Fruit fly (Drosophila melanogaster) whole organism, embryonic: Measurements from ENCODE around the gene Sk2.
A peak's percentile ranks its signal among the peaks of the same experiment; 100 is the strongest.

Experiments used
- ATbp ChIP-seq: fragments of 200-800 bp; sonication (Bioruptor generic); optimal IDR thresholded peaks from 2 replicates; lab custom pipeline; 2017; ENCODE audit warnings: missing biosample characterization, mild to moderate bottlenecking, missing genetic modification characterization, missing genetic modification reagents
- Ada2b ChIP-seq: fragments of 200-800 bp; sonication (Bioruptor generic); IDR thresholded peaks from 2 replicates; pipeline ENCODE4 v1.3.6; 2022; ENCODE audit warnings: missing biosample characterization, missing genetic modification characterization
- Asciz ChIP-seq: fragments of 200-800 bp; sonication (Bioruptor generic); optimal IDR thresholded peaks from 2 replicates; lab custom pipeline; 2017; ENCODE audit warnings: missing biosample characterization, mild to moderate bottlenecking, missing genetic modification characterization, missing genetic modification reagents
- CG10209 ChIP-seq: fragments of 200-800 bp; sonication (Bioruptor generic); optimal IDR thresholded peaks from 3 replicates; lab custom pipeline; 2017; ENCODE audit warnings: missing biosample characterization, mild to moderate bottlenecking, missing genetic modification characterization, missing genetic modification reagents
- CG10366 ChIP-seq: fragments of 200-800 bp; sonication (Bioruptor generic); IDR thresholded peaks from 2 replicates; pipeline ENCODE4 v1.3.6; 2022; ENCODE audit warnings: missing biosample characterization, missing genetic modification characterization
- CG10565 ChIP-seq: fragments of 200-800 bp; sonication (Bioruptor generic); optimal IDR thresholded peaks from 3 replicates; lab custom pipeline; 2016; ENCODE audit warnings: missing biosample characterization, mild to moderate bottlenecking, missing genetic modification characterization
- CG12391 ChIP-seq: fragments of 200-800 bp; sonication (Bioruptor generic); optimal IDR thresholded peaks from 3 replicates; lab custom pipeline; 2018; ENCODE audit warnings: missing biosample characterization, mild to moderate bottlenecking, missing genetic modification characterization, moderate library complexity
- CG14667 ChIP-seq: fragments of 200-800 bp; sonication (Bioruptor generic); IDR thresholded peaks from 2 replicates; pipeline ENCODE4 v1.3.6; 2022; ENCODE audit warnings: missing biosample characterization, missing genetic modification characterization
- CG16779 ChIP-seq: fragments of 200-800 bp; sonication (Bioruptor generic); IDR thresholded peaks from 2 replicates; pipeline ENCODE4 v1.3.6; 2022; ENCODE audit warnings: missing biosample characterization, missing genetic modification characterization
- CG17359 ChIP-seq: fragments of 200-800 bp; sonication (Bioruptor generic); optimal IDR thresholded peaks from 3 replicates; lab custom pipeline; 2018; ENCODE audit warnings: missing biosample characterization, mild to moderate bottlenecking, missing genetic modification characterization, moderate library complexity
- CG17385 ChIP-seq: fragments of 200-800 bp; sonication (Bioruptor generic); optimal IDR thresholded peaks from 3 replicates; lab custom pipeline; 2018; ENCODE audit warnings: missing biosample characterization, mild to moderate bottlenecking, missing genetic modification characterization
- CG2120 ChIP-seq: fragments of 200-800 bp; sonication (Bioruptor generic); optimal IDR thresholded peaks from 3 replicates; lab custom pipeline; 2016; ENCODE audit warnings: missing biosample characterization, missing genetic modification characterization
- CG31388 ChIP-seq: fragments of 200-800 bp; sonication (Bioruptor generic); optimal IDR thresholded peaks from 2 replicates; lab custom pipeline; 2016; ENCODE audit warnings: missing biosample characterization, missing genetic modification characterization
- CG33213 ChIP-seq: fragments of 200-800 bp; sonication (Bioruptor generic); optimal IDR thresholded peaks from 3 replicates; lab custom pipeline; 2016; ENCODE audit warnings: missing biosample characterization, missing genetic modification characterization
- CG33557 ChIP-seq: fragments of 200-800 bp; sonication (Bioruptor generic); optimal IDR thresholded peaks from 2 replicates; lab custom pipeline; 2019; ENCODE audit warnings: missing biosample characterization, mild to moderate bottlenecking, missing genetic modification characterization, moderate library complexity
- CG4360 ChIP-seq: fragments of 200-800 bp; sonication (Bioruptor generic); IDR thresholded peaks from 2 replicates; pipeline ENCODE4 v1.3.6; 2022; ENCODE audit warnings: missing biosample characterization, missing genetic modification characterization
- CG4404 ChIP-seq: fragments of 200-800 bp; sonication (Bioruptor generic); IDR thresholded peaks from 2 replicates; pipeline ENCODE4 v1.3.6; 2022; ENCODE audit warnings: missing biosample characterization, missing genetic modification characterization
- CG4707 ChIP-seq: fragments of 200-800 bp; sonication (Bioruptor generic); optimal IDR thresholded peaks from 2 replicates; lab custom pipeline; 2018; ENCODE audit warnings: missing biosample characterization, mild to moderate bottlenecking, missing genetic modification characterization, moderate library complexity
- CG5245 ChIP-seq: fragments of 200-800 bp; sonication (Bioruptor generic); optimal IDR thresholded peaks from 3 replicates; lab custom pipeline; 2016; ENCODE audit warnings: missing biosample characterization, missing genetic modification characterization
- CG6175 ChIP-seq: fragments of 200-800 bp; sonication (Bioruptor generic); IDR thresholded peaks from 3 replicates; pipeline ENCODE4 v1.3.6; 2022; ENCODE audit warnings: missing biosample characterization, missing genetic modification characterization
- CG6272 ChIP-seq: fragments of 200-800 bp; sonication (Bioruptor generic); IDR thresholded peaks from 2 replicates; pipeline ENCODE4 v1.3.6; 2022; ENCODE audit warnings: missing biosample characterization, missing genetic modification characterization
- CG7556 ChIP-seq: fragments of 200-800 bp; sonication (Bioruptor generic); optimal IDR thresholded peaks from 2 replicates; lab custom pipeline; 2017; ENCODE audit warnings: missing biosample characterization, mild to moderate bottlenecking, missing genetic modification characterization
- CG7745 ChIP-seq: fragments of 200-800 bp; sonication (Bioruptor generic); optimal IDR thresholded peaks from 2 replicates; lab custom pipeline; 2018; ENCODE audit warnings: missing biosample characterization, mild to moderate bottlenecking, missing genetic modification characterization, moderate library complexity
- CG7987 ChIP-seq: fragments of 200-800 bp; sonication (Bioruptor generic); optimal IDR thresholded peaks from 2 replicates; lab custom pipeline; 2018; ENCODE audit warnings: missing biosample characterization, mild to moderate bottlenecking, missing genetic modification characterization, moderate library complexity
- CG8089 ChIP-seq: fragments of 200-800 bp; sonication (Bioruptor generic); optimal IDR thresholded peaks from 3 replicates; lab custom pipeline; 2016; ENCODE audit warnings: missing biosample characterization, missing genetic modification characterization
- D19A ChIP-seq: fragments of 200-800 bp; optimal IDR thresholded peaks from 3 replicates; lab custom pipeline; 2019; ENCODE audit warnings: missing biosample characterization, mild to moderate bottlenecking, missing genetic modification characterization, moderate library complexity
- Drgx ChIP-seq: fragments of 200-800 bp; sonication (Bioruptor generic); IDR thresholded peaks from 2 replicates; pipeline ENCODE4 v1.3.6; 2022; ENCODE audit warnings: missing biosample characterization, missing genetic modification characterization
- E2f1 ChIP-seq: fragments of 200-800 bp; sonication (Bioruptor generic); IDR thresholded peaks from 2 replicates; pipeline ENCODE4 v1.3.6; 2022; ENCODE audit warnings: missing biosample characterization, missing genetic modification characterization
- Fer3 ChIP-seq: fragments of 200-800 bp; sonication (Bioruptor generic); optimal IDR thresholded peaks from 2 replicates; lab custom pipeline; 2018; ENCODE audit warnings: missing biosample characterization, mild to moderate bottlenecking, missing genetic modification characterization, moderate library complexity
- HLH3B ChIP-seq: fragments of 200-800 bp; sonication (Bioruptor generic); IDR thresholded peaks from 2 replicates; pipeline ENCODE4 v1.3.6; 2022; ENCODE audit warnings: missing biosample characterization, missing genetic modification characterization
- HLH4C ChIP-seq: fragments of 200-800 bp; sonication (Bioruptor generic); IDR thresholded peaks from 3 replicates; pipeline ENCODE4 v1.3.6; 2022; ENCODE audit warnings: missing biosample characterization, missing genetic modification characterization; ENCODE audit not compliant: partially characterized antibody
- Mes4 ChIP-seq: fragments of 200-800 bp; sonication (Bioruptor generic); optimal IDR thresholded peaks from 2 replicates; lab custom pipeline; 2016; ENCODE audit warnings: missing biosample characterization, missing genetic modification characterization
- Spps ChIP-seq: fragments of 200-800 bp; sonication (Bioruptor generic); optimal IDR thresholded peaks from 2 replicates; lab custom pipeline; 2018; ENCODE audit warnings: missing biosample characterization, mild to moderate bottlenecking, missing genetic modification characterization
- cg ChIP-seq: fragments of 200-800 bp; sonication (Bioruptor generic); optimal IDR thresholded peaks from 3 replicates; lab custom pipeline; 2019; ENCODE audit warnings: missing biosample characterization, mild to moderate bottlenecking, missing genetic modification characterization, moderate library complexity
- chm ChIP-seq: fragments of 200-800 bp; sonication (Bioruptor generic); IDR thresholded peaks from 2 replicates; pipeline ENCODE4 v1.3.6; 2022; ENCODE audit warnings: missing biosample characterization, missing genetic modification characterization
- crol ChIP-seq: fragments of 200-800 bp; sonication (Bioruptor generic); IDR thresholded peaks from 2 replicates; pipeline ENCODE4 v1.3.6; 2022; ENCODE audit warnings: missing biosample characterization, missing genetic modification characterization
- dan ChIP-seq: fragments of 200-800 bp; sonication (Bioruptor generic); IDR thresholded peaks from 2 replicates; pipeline ENCODE4 v1.3.6; 2022; ENCODE audit warnings: missing biosample characterization, missing genetic modification characterization
- dysf ChIP-seq: fragments of 200-800 bp; sonication (Bioruptor generic); IDR thresholded peaks from 3 replicates; pipeline ENCODE4 v1.3.6; 2022; ENCODE audit warnings: missing biosample characterization, missing genetic modification characterization
- ewg ChIP-seq: fragments of 200-800 bp; sonication (Bioruptor generic); optimal IDR thresholded peaks from 3 replicates; lab custom pipeline; 2017; ENCODE audit warnings: mild to moderate bottlenecking, missing biosample characterization, missing genetic modification reagents, missing genetic modification characterization
- kah ChIP-seq: fragments of 200-800 bp; sonication (Bioruptor generic); optimal IDR thresholded peaks from 2 replicates; lab custom pipeline; 2018; ENCODE audit warnings: missing biosample characterization, mild to moderate bottlenecking, missing genetic modification characterization
- ken ChIP-seq: fragments of 200-800 bp; sonication (Bioruptor generic); IDR thresholded peaks from 3 replicates; pipeline ENCODE4 v1.3.6; 2022; ENCODE audit warnings: missing biosample characterization, missing genetic modification characterization
- kni ChIP-seq: fragments of 200-800 bp; sonication (Bioruptor generic); optimal IDR thresholded peaks from 3 replicates; lab custom pipeline; 2017; ENCODE audit warnings: mild to moderate bottlenecking, missing biosample characterization, missing genetic modification reagents, missing genetic modification characterization
- pnt ChIP-seq: fragments of 200-800 bp; sonication (Bioruptor generic); optimal IDR thresholded peaks from 3 replicates; lab custom pipeline; 2016; ENCODE audit warnings: missing biosample characterization, missing genetic modification characterization
- tin ChIP-seq: fragments of 200-800 bp; sonication (Bioruptor generic); optimal IDR thresholded peaks from 3 replicates; lab custom pipeline; 2016; ENCODE audit warnings: missing biosample characterization, missing genetic modification characterization
- twi ChIP-seq: fragments of 200-800 bp; optimal IDR thresholded peaks from 2 replicates; lab custom pipeline; 2019; ENCODE audit warnings: missing biosample characterization, mild to moderate bottlenecking, missing genetic modification characterization, moderate library complexity
- tx ChIP-seq: fragments of 200-800 bp; sonication (Bioruptor generic); optimal IDR thresholded peaks from 2 replicates; lab custom pipeline; 2016; ENCODE audit warnings: missing biosample characterization, missing genetic modification characterization
- unpg ChIP-seq: fragments of 200-800 bp; sonication (Bioruptor generic); optimal IDR thresholded peaks from 3 replicates; lab custom pipeline; 2018; ENCODE audit warnings: missing biosample characterization, mild to moderate bottlenecking, missing genetic modification characterization, moderate library complexity
- wek ChIP-seq: fragments of 200-800 bp; sonication (Bioruptor generic); optimal IDR thresholded peaks from 3 replicates; lab custom pipeline; 2018; ENCODE audit warnings: missing biosample characterization, mild to moderate bottlenecking, missing genetic modification characterization, moderate library complexity
- zen ChIP-seq: fragments of 200-800 bp; sonication (Bioruptor generic); optimal IDR thresholded peaks from 3 replicates; lab custom pipeline; 2018; ENCODE audit warnings: missing biosample characterization, mild to moderate bottlenecking, missing genetic modification characterization, moderate library complexity

Gene Sk2

dm6 chr3L:3081146-3081872 is 34.4 kb downstream of the Sk2 start (continued):
- peak; percentile 95 for TF ChIP-seq CG4404 (GFP tag; lab: Robert Waterston, UW)
- TF ChIP-seq CG12391 = peak; percentile 99
- peak; percentile 99 for TF ChIP-seq CG17359 (tag; lab: Kevin White, UChicago)
- peak; percentile 99 for TF ChIP-seq unpg (GFP tag; lab: Kevin White, UChicago)
- peak; percentile 99 for TF ChIP-seq tin (GFP tag; lab: Kevin White, UChicago)
- peak; percentile 91 for TF ChIP-seq CG10565
- peak; percentile 94 for TF ChIP-seq zen (tag; lab: Kevin White, UChicago)
- TF ChIP-seq CG4707 (GFP tag; lab: Kevin White, UChicago) = peak; percentile 99
- peak; percentile 99 for TF ChIP-seq HLH3B (GFP tag; lab: Robert Waterston, UW)
- TF ChIP-seq CG10209 = peak; percentile 98
- peak; percentile 99 for TF ChIP-seq ATbp (GFP tag; lab: Kevin White, UChicago)
- TF ChIP-seq twi = peak; percentile 90
- peak; percentile 99 for TF ChIP-seq CG10366 (GFP tag; lab: Robert Waterston, UW)
- TF ChIP-seq E2f1 (GFP tag; lab: Robert Waterston, UW) = peak; percentile 98
- TF ChIP-seq CG16779 (GFP tag; lab: Robert Waterston, UW) = peak; percentile 97
- TF ChIP-seq Asciz (GFP tag; lab: Kevin White, UChicago) = peak; percentile 99
- TF ChIP-seq CG14667 (GFP tag; lab: Robert Waterston, UW) = peak; percentile 97
- TF ChIP-seq CG7745 = peak; percentile 91
- peak; percentile 80 for TF ChIP-seq HLH4C (GFP tag; lab: Robert Waterston, UW)
- peak; percentile 96 for TF ChIP-seq kah (GFP tag; lab: Kevin White, UChicago)
- peak; percentile 72 for TF ChIP-seq cg (GFP tag; lab: Kevin White, UChicago)
- TF ChIP-seq pnt (GFP tag; lab: Kevin White, UChicago) = peak; percentile 91
- TF ChIP-seq Ada2b = peak; percentile 99
- peak; percentile 98 for TF ChIP-seq CG7987 (GFP tag; lab: Kevin White, UChicago)
- TF ChIP-seq crol (GFP tag; lab: Robert Waterston, UW) = peak; percentile 79
- TF ChIP-seq Fer3 (tag; lab: Kevin White, UChicago) = peak; percentile 99
- TF ChIP-seq CG31388 (GFP tag; lab: Kevin White, UChicago) = peak; percentile 95
- peak; percentile 92 for TF ChIP-seq CG8089 (GFP tag; lab: Kevin White, UChicago)
- TF ChIP-seq CG33213 (GFP tag; lab: Kevin White, UChicago) = peak; percentile 95
- TF ChIP-seq tx (GFP tag; lab: Kevin White, UChicago) = peak; percentile 96
- peak; percentile 97 for TF ChIP-seq CG6175 (GFP tag; lab: Robert Waterston, UW)
- TF ChIP-seq CG2120 (GFP tag; lab: Kevin White, UChicago) = peak; percentile 99
- TF ChIP-seq Spps (tag; lab: Kevin White, UChicago) = peak; percentile 98
- TF ChIP-seq Drgx (GFP tag; lab: Robert Waterston, UW) = peak; percentile 99
- peak; percentile 94 for TF ChIP-seq Mes4 (GFP tag; lab: Kevin White, UChicago)
- TF ChIP-seq kni (GFP tag; lab: Kevin White, UChicago) = peak; percentile 84
- peak; percentile 96 for TF ChIP-seq CG33557 (GFP tag; lab: Kevin White, UChicago)
- peak; percentile 97 for TF ChIP-seq CG17385
- peak; percentile 95 for TF ChIP-seq D19A
- TF ChIP-seq CG5245 (GFP tag; lab: Kevin White, UChicago) = peak; percentile 97
- peak; percentile 93 for TF ChIP-seq wek
- TF ChIP-seq ken (GFP tag; lab: Robert Waterston, UW) = peak; percentile 99
- TF ChIP-seq chm (GFP tag; lab: Robert Waterston, UW) = peak; percentile 99
- peak; percentile 85 for TF ChIP-seq dan
- TF ChIP-seq CG4360 (GFP tag; lab: Robert Waterston, UW) = peak; percentile 83
- peak; percentile 96 for TF ChIP-seq ewg (GFP tag; lab: Kevin White, UChicago)
- peak; percentile 97 for TF ChIP-seq CG6272
- peak; percentile 98 for TF ChIP-seq CG7556 (GFP tag; lab: Kevin White, UChicago)
- peak; percentile 99 for TF ChIP-seq dysf (GFP tag; lab: Robert Waterston, UW)
